Fruit fly (Drosophila melanogaster) whole organism, embryonic: ENCODE results near the gene CG3348.
A peak's percentile ranks its signal among the peaks of the same experiment; 100 is the strongest.

ENCODE experiments used
- ATbp ChIP-seq: fragments of 200-800 bp; sonication (Bioruptor generic); optimal IDR thresholded peaks from 2 replicates; lab custom pipeline; 2017; ENCODE audit warnings: missing biosample characterization, mild to moderate bottlenecking, missing genetic modification characterization, missing genetic modification reagents
- Adf1 ChIP-seq: fragments of 200-800 bp; sonication (Bioruptor generic); IDR thresholded peaks from 2 replicates; pipeline ENCODE4 v1.3.6; 2022; ENCODE audit warnings: missing biosample characterization, missing genetic modification characterization
- B-H1 ChIP-seq: fragments of 200-800 bp; sonication (Bioruptor generic); IDR thresholded peaks from 3 replicates; pipeline ENCODE4 v1.3.6; 2022; ENCODE audit warnings: missing biosample characterization, missing genetic modification characterization
- CG10462 ChIP-seq: fragments of 200-800 bp; sonication (Bioruptor generic); optimal IDR thresholded peaks from 2 replicates; lab custom pipeline; 2016; ENCODE audit warnings: missing biosample characterization, missing genetic modification characterization
- CG10654 ChIP-seq: fragments of 200-800 bp; sonication (Bioruptor generic); optimal IDR thresholded peaks from 2 replicates; lab custom pipeline; 2016; ENCODE audit warnings: missing biosample characterization, missing genetic modification characterization
- CG11696 ChIP-seq: fragments of 200-800 bp; sonication (Bioruptor generic); IDR thresholded peaks from 2 replicates; pipeline ENCODE4 v1.3.6; 2022; ENCODE audit warnings: missing biosample characterization, missing genetic modification characterization
- CG12659 ChIP-seq: fragments of 200-800 bp; sonication (Bioruptor generic); optimal IDR thresholded peaks from 3 replicates; lab custom pipeline; 2017; ENCODE audit warnings: mild to moderate bottlenecking, missing biosample characterization, missing genetic modification reagents, missing genetic modification characterization
- CG13287 ChIP-seq: fragments of 200-800 bp; sonication (Bioruptor generic); IDR thresholded peaks from 2 replicates; pipeline ENCODE4 v1.3.6; 2022; ENCODE audit warnings: missing biosample characterization, missing genetic modification characterization; ENCODE audit not compliant: partially characterized antibody
- CG13624 ChIP-seq: fragments of 200-800 bp; sonication (Bioruptor generic); optimal IDR thresholded peaks from 2 replicates; lab custom pipeline; 2016; ENCODE audit warnings: missing biosample characterization, missing genetic modification characterization
- CG13894 ChIP-seq: fragments of 200-800 bp; sonication (Bioruptor generic); optimal IDR thresholded peaks from 3 replicates; lab custom pipeline; 2018; ENCODE audit warnings: missing biosample characterization, mild to moderate bottlenecking, missing genetic modification characterization, moderate library complexity
- CG14667 ChIP-seq: fragments of 200-800 bp; sonication (Bioruptor generic); IDR thresholded peaks from 2 replicates; pipeline ENCODE4 v1.3.6; 2022; ENCODE audit warnings: missing biosample characterization, missing genetic modification characterization
- CG16813 ChIP-seq: fragments of 200-800 bp; sonication (Bioruptor generic); IDR thresholded peaks from 3 replicates; pipeline ENCODE4 v1.3.6; 2022; ENCODE audit warnings: missing biosample characterization, missing genetic modification characterization; ENCODE audit not compliant: partially characterized antibody
- CG16815 ChIP-seq: fragments of 200-800 bp; sonication (Bioruptor generic); optimal IDR thresholded peaks from 3 replicates; lab custom pipeline; 2017; ENCODE audit warnings: missing biosample characterization, mild to moderate bottlenecking, missing genetic modification characterization
- CG30020 ChIP-seq: fragments of 200-800 bp; optimal IDR thresholded peaks from 2 replicates; lab custom pipeline; 2019; ENCODE audit warnings: missing biosample characterization, mild to moderate bottlenecking, missing genetic modification characterization, moderate library complexity
- CG34224 ChIP-seq: fragments of 200-800 bp; sonication (Bioruptor generic); IDR thresholded peaks from 3 replicates; pipeline ENCODE4 v1.3.6; 2022; ENCODE audit warnings: missing biosample characterization, missing genetic modification characterization; ENCODE audit not compliant: partially characterized antibody
- CG42726 ChIP-seq: fragments of 200-800 bp; sonication (Bioruptor generic); IDR thresholded peaks from 2 replicates; pipeline ENCODE4 v1.3.6; 2022; ENCODE audit warnings: missing biosample characterization, missing genetic modification characterization; ENCODE audit not compliant: partially characterized antibody
- CG4617 ChIP-seq: fragments of 200-800 bp; sonication (Bioruptor generic); optimal IDR thresholded peaks from 3 replicates; lab custom pipeline; 2016; ENCODE audit warnings: missing biosample characterization, missing genetic modification characterization, borderline replicate concordance
- CG6175 ChIP-seq: fragments of 200-800 bp; sonication (Bioruptor generic); IDR thresholded peaks from 3 replicates; pipeline ENCODE4 v1.3.6; 2022; ENCODE audit warnings: missing biosample characterization, missing genetic modification characterization
- CG7556 ChIP-seq: fragments of 200-800 bp; sonication (Bioruptor generic); optimal IDR thresholded peaks from 2 replicates; lab custom pipeline; 2017; ENCODE audit warnings: missing biosample characterization, mild to moderate bottlenecking, missing genetic modification characterization
- Camta ChIP-seq: fragments of 200-800 bp; sonication (Bioruptor generic); optimal IDR thresholded peaks from 2 replicates; lab custom pipeline; 2016; ENCODE audit warnings: missing biosample characterization, missing genetic modification characterization
- Chrac-16 ChIP-seq: fragments of 200-800 bp; sonication (Bioruptor generic); optimal IDR thresholded peaks from 3 replicates; lab custom pipeline; 2016; ENCODE audit warnings: missing biosample characterization, missing genetic modification characterization
- D19B ChIP-seq: fragments of 200-800 bp; sonication (Bioruptor generic); optimal IDR thresholded peaks from 2 replicates; lab custom pipeline; 2017; ENCODE audit warnings: missing biosample characterization, mild to moderate bottlenecking, missing genetic modification characterization
- Doc3 ChIP-seq: fragments of 200-800 bp; sonication (Bioruptor generic); IDR thresholded peaks from 3 replicates; pipeline ENCODE4 v1.3.6; 2022; ENCODE audit warnings: missing biosample characterization, missing genetic modification characterization; ENCODE audit not compliant: partially characterized antibody
- Dref ChIP-seq: fragments of 200-800 bp; sonication (Bioruptor generic); IDR thresholded peaks from 2 replicates; pipeline ENCODE4 v1.3.6; 2022; ENCODE audit warnings: missing biosample characterization, missing genetic modification characterization
- Fer1 ChIP-seq: fragments of 200-800 bp; sonication (Bioruptor generic); optimal IDR thresholded peaks from 2 replicates; lab custom pipeline; 2017; ENCODE audit warnings: missing biosample characterization, mild to moderate bottlenecking, missing genetic modification characterization
- Gug ChIP-seq: fragments of 200-800 bp; sonication (Bioruptor generic); IDR thresholded peaks from 4 replicates; pipeline ENCODE4 v1.3.6; 2022; ENCODE audit warnings: missing biosample characterization, missing genetic modification characterization
- H15 ChIP-seq: fragments of 200-800 bp; sonication (Bioruptor generic); IDR thresholded peaks from 3 replicates; pipeline ENCODE4 v1.3.6; 2022; ENCODE audit warnings: missing biosample characterization, missing genetic modification characterization
- HLH54F ChIP-seq: fragments of 200-800 bp; sonication (Bioruptor generic); optimal IDR thresholded peaks from 3 replicates; lab custom pipeline; 2016; ENCODE audit warnings: missing biosample characterization, missing genetic modification characterization
- Ptx1 ChIP-seq: fragments of 200-800 bp; sonication (Bioruptor generic); IDR thresholded peaks from 2 replicates; pipeline ENCODE4 v1.3.6; 2022; ENCODE audit warnings: missing biosample characterization, missing genetic modification characterization
- Ravus ChIP-seq: fragments of 200-800 bp; sonication (Bioruptor generic); IDR thresholded peaks from 2 replicates; pipeline ENCODE4 v1.3.6; 2022; ENCODE audit warnings: missing biosample characterization, missing genetic modification characterization
- Vsx1 ChIP-seq: fragments of 200-800 bp; sonication (Bioruptor generic); optimal IDR thresholded peaks from 2 replicates; lab custom pipeline; 2017; ENCODE audit warnings: missing biosample characterization, mild to moderate bottlenecking, missing genetic modification characterization, missing genetic modification reagents
- ash1 ChIP-seq: fragments of 200-800 bp; sonication (Bioruptor generic); optimal IDR thresholded peaks from 2 replicates; lab custom pipeline; 2018; ENCODE audit warnings: missing biosample characterization, mild to moderate bottlenecking, missing genetic modification characterization
- ato ChIP-seq: fragments of 200-800 bp; sonication (Bioruptor generic); IDR thresholded peaks from 2 replicates; pipeline ENCODE4 v1.3.6; 2022; ENCODE audit warnings: missing biosample characterization, missing genetic modification characterization; ENCODE audit not compliant: partially characterized antibody
- az2 ChIP-seq: fragments of 200-800 bp; sonication (Bioruptor generic); optimal IDR thresholded peaks from 3 replicates; lab custom pipeline; 2016; ENCODE audit warnings: missing biosample characterization, missing genetic modification characterization
- chinmo ChIP-seq: fragments of 200-800 bp; sonication (Bioruptor generic); IDR thresholded peaks from 4 replicates; pipeline ENCODE4 v1.3.6; 2022; ENCODE audit warnings: missing biosample characterization, missing genetic modification characterization; ENCODE audit not compliant: partially characterized antibody
- dmrt11E ChIP-seq: fragments of 200-800 bp; sonication (Bioruptor generic); optimal IDR thresholded peaks from 3 replicates; lab custom pipeline; 2018; ENCODE audit warnings: missing biosample characterization, mild to moderate bottlenecking, missing genetic modification characterization, moderate library complexity
- gcm ChIP-seq: fragments of 200-800 bp; sonication (Bioruptor generic); optimal IDR thresholded peaks from 2 replicates; lab custom pipeline; 2019; ENCODE audit warnings: missing biosample characterization, mild to moderate bottlenecking, missing genetic modification characterization, moderate library complexity
- insv ChIP-seq, 2 experiments: fragments of 200-800 bp; sonication (Bioruptor generic); optimal IDR thresholded peaks; 3 replicates each; lab custom pipeline; 2016 to 2018; ENCODE audit warnings: missing biosample characterization in 2 of 2, missing genetic modification characterization in 2 of 2
- inv ChIP-seq: fragments of 200-800 bp; sonication (Bioruptor generic); IDR thresholded peaks from 2 replicates; pipeline ENCODE4 v1.3.6; 2022; ENCODE audit warnings: missing biosample characterization, missing genetic modification characterization; ENCODE audit not compliant: partially characterized antibody
- nau ChIP-seq: fragments of 200-800 bp; sonication (Bioruptor generic); optimal IDR thresholded peaks from 3 replicates; lab custom pipeline; 2017; ENCODE audit warnings: missing biosample characterization, mild to moderate bottlenecking, missing genetic modification characterization, missing genetic modification reagents
- nom ChIP-seq: fragments of 200-800 bp; sonication (Bioruptor generic); optimal IDR thresholded peaks from 2 replicates; lab custom pipeline; 2017; ENCODE audit warnings: missing biosample characterization, missing genetic modification characterization, mild to moderate bottlenecking, moderate library complexity, missing genetic modification reagents
- org-1 ChIP-seq: fragments of 200-800 bp; sonication (Bioruptor generic); optimal IDR thresholded peaks from 2 replicates; lab custom pipeline; 2017; ENCODE audit warnings: missing biosample characterization, missing genetic modification characterization
- pros ChIP-seq: fragments of 200-800 bp; sonication (Bioruptor generic); optimal IDR thresholded peaks from 3 replicates; lab custom pipeline; 2019; ENCODE audit warnings: missing biosample characterization, mild to moderate bottlenecking, missing genetic modification characterization, moderate library complexity
- sens ChIP-seq: fragments of 200-800 bp; sonication (Bioruptor generic); peaks from one replicate; lab custom pipeline; 2016; ENCODE audit warnings: missing biosample characterization, missing genetic modification characterization
- stwl ChIP-seq: fragments of 200-800 bp; sonication (Bioruptor generic); optimal IDR thresholded peaks from 3 replicates; lab custom pipeline; 2018; ENCODE audit warnings: missing biosample characterization, mild to moderate bottlenecking, missing genetic modification characterization, moderate library complexity
- sug ChIP-seq: fragments of 200-800 bp; optimal IDR thresholded peaks from 2 replicates; lab custom pipeline; 2019; ENCODE audit warnings: missing biosample characterization, mild to moderate bottlenecking, missing genetic modification characterization, moderate library complexity
- twi ChIP-seq: fragments of 200-800 bp; optimal IDR thresholded peaks from 2 replicates; lab custom pipeline; 2019; ENCODE audit warnings: missing biosample characterization, mild to moderate bottlenecking, missing genetic modification characterization, moderate library complexity
- zf30C ChIP-seq: fragments of 200-800 bp; sonication (Bioruptor generic); optimal IDR thresholded peaks from 3 replicates; lab custom pipeline; 2018; ENCODE audit warnings: missing biosample characterization, mild to moderate bottlenecking, missing genetic modification characterization
- zfh1 ChIP-seq: fragments of 200-800 bp; sonication (Bioruptor generic); IDR thresholded peaks from 3 replicates; pipeline ENCODE4 v1.3.6; 2022; ENCODE audit warnings: missing biosample characterization, missing genetic modification characterization
- zfh2 ChIP-seq: fragments of 200-800 bp; sonication (Bioruptor generic); optimal IDR thresholded peaks from 2 replicates; lab custom pipeline; 2016; ENCODE audit warnings: missing biosample characterization, missing genetic modification characterization

The CG3348 gene

DNA sequence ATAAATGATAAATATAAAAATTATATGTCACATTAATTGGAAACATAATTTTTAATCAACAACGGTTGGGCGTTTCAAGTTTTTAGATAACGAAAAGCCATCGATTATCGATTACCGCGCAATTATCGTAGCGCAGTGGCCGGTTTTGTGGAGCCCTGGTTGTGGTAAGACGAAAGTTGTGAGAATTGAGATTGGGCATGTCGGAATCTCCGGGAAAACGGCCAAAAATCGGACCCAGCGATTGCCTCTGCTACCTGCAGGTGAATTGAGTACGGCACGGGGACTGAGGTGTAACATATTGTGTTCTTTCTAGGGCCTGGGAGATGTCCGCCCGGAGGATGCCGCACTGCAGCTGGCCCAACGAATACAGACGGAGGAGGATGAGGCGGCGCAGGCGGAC lies 8.4 kb downstream of the CG3348 start, which contains the start of gene CG3368 (continued):
- TF ChIP-seq CG30020 (tag; lab: Kevin White, UChicago) = no peak
- TF ChIP-seq D19B = no peak
- no peak for TF ChIP-seq ATbp (GFP tag; lab: Kevin White, UChicago)
- TF ChIP-seq twi (tag; lab: Kevin White, UChicago) = no peak
- TF ChIP-seq CG6175 (GFP tag; lab: Robert Waterston, UW) = no peak
- TF ChIP-seq ash1 (GFP tag; lab: Kevin White, UChicago) = no peak
- peak; percentile 82 for TF ChIP-seq CG34224
- no peak for TF ChIP-seq Ptx1 (GFP tag; lab: Robert Waterston, UW)
- TF ChIP-seq HLH54F (GFP tag; lab: Kevin White, UChicago) = no peak
- TF ChIP-seq B-H1 (GFP tag; lab: Robert Waterston, UW) = no peak
- TF ChIP-seq Ravus = no peak
- no peak for TF ChIP-seq az2 (GFP tag; lab: Kevin White, UChicago)
- peak; percentile 61; the same call in 1 of the 2 replicates for TF ChIP-seq ato (GFP tag; lab: Robert Waterston, UW)
- TF ChIP-seq zf30C (GFP tag; lab: Kevin White, UChicago) = no peak
- TF ChIP-seq zfh2 = no peak
- no peak for TF ChIP-seq pros (GFP tag; lab: Kevin White, UChicago)
- TF ChIP-seq Camta (GFP tag; lab: Kevin White, UChicago) = no peak
- TF ChIP-seq sens = peak; percentile 49
- TF ChIP-seq inv (GFP tag; lab: Robert Waterston, UW) = no peak
- TF ChIP-seq Fer1 (GFP tag; lab: Kevin White, UChicago) = no peak
- no peak for TF ChIP-seq nau (GFP tag; lab: Kevin White, UChicago)
- peak; percentile 18 for TF ChIP-seq CG4617 (GFP tag; lab: Kevin White, UChicago)
- no peak for TF ChIP-seq gcm (GFP tag; lab: Kevin White, UChicago)
- no peak for TF ChIP-seq CG13624 (GFP tag; lab: Kevin White, UChicago)
- peak; percentile 65; the same call in 1 of the 4 replicates for TF ChIP-seq chinmo
- no peak for TF ChIP-seq CG14667 (GFP tag; lab: Robert Waterston, UW)
- TF ChIP-seq Chrac-16 = no peak
- TF ChIP-seq CG42726 (GFP tag; lab: Robert Waterston, UW) = 0 out of 2 replicates have a peak, but pooled peaks have one; percentile 41
- no peak for TF ChIP-seq Gug
- peak; percentile 65 for TF ChIP-seq stwl (tag; lab: Kevin White, UChicago)
- TF ChIP-seq H15 (GFP tag; lab: Robert Waterston, UW) = no peak
- peak; percentile 71 for TF ChIP-seq CG13287 (GFP tag; lab: Robert Waterston, UW)
- TF ChIP-seq Dref (GFP tag; lab: Robert Waterston, UW) = peak; percentile 85
- TF ChIP-seq org-1 (GFP tag; lab: Kevin White, UChicago) = no peak
- TF ChIP-seq CG12659 (GFP tag; lab: Kevin White, UChicago) = no peak
- no peak for TF ChIP-seq nom
- TF ChIP-seq dmrt11E (tag; lab: Kevin White, UChicago) = no peak
- TF ChIP-seq Doc3 (GFP tag; lab: Robert Waterston, UW) = peak; percentile 24; the same call in 1 of the 3 replicates
- TF ChIP-seq CG10654 (GFP tag; lab: Kevin White, UChicago) = no peak
- no peak for TF ChIP-seq CG11696 (GFP tag; lab: Robert Waterston, UW)
- peak; percentile 30 for TF ChIP-seq CG13894
- no peak for TF ChIP-seq CG10462
- TF ChIP-seq zfh1 (GFP tag; lab: Robert Waterston, UW) = 0 out of 3 replicates have a peak, but pooled peaks have one; percentile 29
- peak; percentile 59; the same call in 2 of the 3 replicates for TF ChIP-seq CG16813 (GFP tag; lab: Robert Waterston, UW)
- no peak for TF ChIP-seq Vsx1 (GFP tag; lab: Kevin White, UChicago)
- TF ChIP-seq CG7556 = no peak
- no peak for TF ChIP-seq insv (GFP tag; optimal IDR thresholded peaks at IDR 0.05; lab: Kevin White, UChicago)
- TF ChIP-seq sug = peak; percentile 13
- no peak for TF ChIP-seq CG16815 (GFP tag; lab: Kevin White, UChicago)
- TF ChIP-seq Adf1 (GFP tag; lab: Robert Waterston, UW) = no peak
